Worm (Caenorhabditis elegans): ENCODE results near the gene nhr-80.

ce11 chrIII:30399-30798 is 15.7 kb upstream of the nhr-80 start:
- TF ChIP-seq ceh-20 (GFP tag; IDR thresholded peaks at IDR 0.05) (no peak), lsy-2 (tag; optimal IDR thresholded peaks at IDR 0.05) (peak in 1 of 2 experiments; percentile 50), pqm-1 (tag; optimal IDR thresholded peaks at IDR 0.05) (no peak), nhr-41 (GFP tag; IDR thresholded peaks at IDR 0.05) (no peak)

All from whole organism, L4 larva.